Worm (Caenorhabditis elegans) whole organism, L4/young adult: Measurements from ENCODE around the gene srx-4.

Experiments
- dao-5 ChIP-seq: sonication (generic microtip); optimal IDR thresholded peaks from 2 replicates; lab custom pipeline; 2016; ENCODE audit warnings: missing genotype, missing genetic modification characterization, moderate library complexity, missing compliant biosample characterization
- him-1 ChIP-seq: sonication (generic microtip); optimal IDR thresholded peaks from 2 replicates; lab custom pipeline; 2016; ENCODE audit warnings: missing genotype, missing genetic modification reagents, missing genetic modification characterization, missing compliant biosample characterization

DNA sequence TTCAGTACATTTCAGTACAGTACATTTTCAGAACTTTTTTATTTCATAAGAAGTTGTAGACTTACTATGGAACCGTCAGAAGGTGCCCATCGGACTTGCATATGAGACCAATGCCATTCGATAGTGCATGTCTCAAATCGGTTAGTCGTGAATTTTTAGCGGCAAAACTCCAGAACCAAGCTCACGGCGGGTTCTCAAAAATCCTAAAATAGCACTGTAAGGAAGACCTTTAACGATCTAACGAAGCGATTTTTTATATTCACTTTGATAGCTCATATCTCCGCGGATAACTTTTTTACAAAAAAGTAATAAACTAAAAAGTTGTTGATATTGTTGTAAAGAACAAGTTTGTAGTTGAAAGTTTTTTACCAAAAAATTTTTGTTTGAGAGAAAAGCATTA lies 18.4 kb downstream of the srx-4 start, which contains the start of gene sru-25:
- TF ChIP-seq dao-5 (tag; lab: Kevin White, UChicago) (no peak), him-1 (tag; lab: Kevin White, UChicago) (no peak)
